Fruit fly (Drosophila melanogaster) whole organism, embryonic: Measurements from ENCODE around the gene CG4278.

ENCODE experiments used
- CG12236 ChIP-seq: fragments of 200-800 bp; sonication (Bioruptor generic); optimal IDR thresholded peaks from 2 replicates; lab custom pipeline; 2016; ENCODE audit warnings: missing biosample characterization, missing genetic modification characterization
- CG13287 ChIP-seq: fragments of 200-800 bp; sonication (Bioruptor generic); IDR thresholded peaks from 2 replicates; pipeline ENCODE4 v1.3.6; 2022; ENCODE audit warnings: missing biosample characterization, missing genetic modification characterization; ENCODE audit not compliant: partially characterized antibody
- CG13424 ChIP-seq: fragments of 200-800 bp; sonication (Bioruptor generic); optimal IDR thresholded peaks from 2 replicates; lab custom pipeline; 2019; ENCODE audit warnings: missing biosample characterization, mild to moderate bottlenecking, missing genetic modification characterization, moderate library complexity
- CG15696 ChIP-seq: fragments of 200-800 bp; sonication (Bioruptor generic); optimal IDR thresholded peaks from 2 replicates; lab custom pipeline; 2019; ENCODE audit warnings: missing biosample characterization, mild to moderate bottlenecking, missing genetic modification characterization, moderate library complexity
- CG18262 ChIP-seq: fragments of 200-800 bp; optimal IDR thresholded peaks from 3 replicates; lab custom pipeline; 2019; ENCODE audit warnings: missing biosample characterization, mild to moderate bottlenecking, missing genetic modification characterization, moderate library complexity
- CG2712 ChIP-seq: fragments of 200-800 bp; optimal IDR thresholded peaks from 3 replicates; lab custom pipeline; 2019; ENCODE audit warnings: missing biosample characterization, mild to moderate bottlenecking, missing genetic modification characterization, moderate library complexity
- CG30020 ChIP-seq: fragments of 200-800 bp; optimal IDR thresholded peaks from 2 replicates; lab custom pipeline; 2019; ENCODE audit warnings: missing biosample characterization, mild to moderate bottlenecking, missing genetic modification characterization, moderate library complexity
- CG3065 ChIP-seq: fragments of 200-800 bp; sonication (Bioruptor generic); optimal IDR thresholded peaks from 2 replicates; lab custom pipeline; 2016; ENCODE audit warnings: missing biosample characterization, missing genetic modification characterization
- CG3995 ChIP-seq: fragments of 200-800 bp; sonication (Bioruptor generic); optimal IDR thresholded peaks from 3 replicates; lab custom pipeline; 2016; ENCODE audit warnings: missing biosample characterization, missing genetic modification characterization
- CG4424 ChIP-seq: fragments of 200-800 bp; sonication (Bioruptor generic); optimal IDR thresholded peaks from 3 replicates; lab custom pipeline; 2016; ENCODE audit warnings: missing biosample characterization, missing genetic modification characterization
- CG7556 ChIP-seq: fragments of 200-800 bp; sonication (Bioruptor generic); optimal IDR thresholded peaks from 2 replicates; lab custom pipeline; 2017; ENCODE audit warnings: missing biosample characterization, mild to moderate bottlenecking, missing genetic modification characterization
- CrebB ChIP-seq: fragments of 200-800 bp; sonication (Bioruptor generic); optimal IDR thresholded peaks from 3 replicates; lab custom pipeline; 2018; ENCODE audit warnings: missing biosample characterization, mild to moderate bottlenecking, missing genetic modification characterization
- Dip3 ChIP-seq: fragments of 200-800 bp; sonication (Bioruptor generic); optimal IDR thresholded peaks from 3 replicates; lab custom pipeline; 2016; ENCODE audit warnings: missing biosample characterization, missing genetic modification characterization
- Eip74EF ChIP-seq, 2 experiments: fragments of 200-800 bp in 1 of 2; fragments of >200 bp in 1 of 2; sonication (Bioruptor generic) in 1 of 2; optimal IDR thresholded peaks; 2 replicates each; lab custom pipeline; 2017 to 2019; ENCODE audit warnings: missing biosample characterization in 2 of 2, missing genetic modification characterization in 2 of 2, mild to moderate bottlenecking in 1 of 2, moderate library complexity in 1 of 2
- Ets65A ChIP-seq: fragments of 200-800 bp; sonication (Bioruptor generic); peaks from one replicate; lab custom pipeline; 2016; ENCODE audit warnings: missing biosample characterization, missing genetic modification characterization
- Fer2 ChIP-seq: fragments of 200-800 bp; sonication (Bioruptor generic); optimal IDR thresholded peaks from 2 replicates; lab custom pipeline; 2018; ENCODE audit warnings: missing biosample characterization, mild to moderate bottlenecking, missing genetic modification characterization, moderate library complexity
- H2.0 ChIP-seq: fragments of 200-800 bp; sonication (Bioruptor generic); IDR thresholded peaks from 2 replicates; pipeline ENCODE4 v1.3.6; 2022; ENCODE audit warnings: missing biosample characterization, missing genetic modification characterization
- HLHmδ ChIP-seq: fragments of 200-800 bp; sonication (Bioruptor generic); optimal IDR thresholded peaks from 2 replicates; lab custom pipeline; 2018; ENCODE audit warnings: missing biosample characterization, mild to moderate bottlenecking, missing genetic modification characterization, moderate library complexity
- MBD-R2 ChIP-seq: fragments of 200-800 bp; sonication (Bioruptor generic); IDR thresholded peaks from 2 replicates; pipeline ENCODE4 v1.3.6; 2022; ENCODE audit warnings: missing biosample characterization, missing genetic modification characterization
- Max ChIP-seq: fragments of 200-800 bp; sonication (Bioruptor generic); optimal IDR thresholded peaks from 2 replicates; lab custom pipeline; 2016; ENCODE audit warnings: missing biosample characterization, mild to moderate bottlenecking, missing genetic modification characterization
- Mrtf ChIP-seq: fragments of 200-800 bp; sonication (Bioruptor generic); IDR thresholded peaks from 3 replicates; pipeline ENCODE4 v1.3.6; 2022; ENCODE audit warnings: missing biosample characterization, missing genetic modification characterization
- PHDP ChIP-seq: fragments of 200-800 bp; sonication (Bioruptor generic); optimal IDR thresholded peaks from 3 replicates; lab custom pipeline; 2018; ENCODE audit warnings: missing biosample characterization, mild to moderate bottlenecking, missing genetic modification characterization, moderate library complexity
- ac ChIP-seq: fragments of 200-800 bp; sonication (Bioruptor generic); optimal IDR thresholded peaks from 3 replicates; lab custom pipeline; 2017; ENCODE audit warnings: missing biosample characterization, mild to moderate bottlenecking, missing genetic modification characterization
- amos ChIP-seq: fragments of 200-800 bp; sonication (Bioruptor generic); IDR thresholded peaks from 2 replicates; pipeline ENCODE4 v1.3.6; 2022; ENCODE audit warnings: missing biosample characterization, missing genetic modification characterization; ENCODE audit not compliant: partially characterized antibody
- bowl ChIP-seq: fragments of 200-800 bp; sonication (Bioruptor generic); IDR thresholded peaks from 2 replicates; pipeline ENCODE4 v1.3.6; 2022; ENCODE audit warnings: missing biosample characterization, missing genetic modification characterization
- br ChIP-seq: fragments of >200 bp; optimal IDR thresholded peaks from 2 replicates; lab custom pipeline; 2017
- cg ChIP-seq: fragments of 200-800 bp; sonication (Bioruptor generic); optimal IDR thresholded peaks from 3 replicates; lab custom pipeline; 2019; ENCODE audit warnings: missing biosample characterization, mild to moderate bottlenecking, missing genetic modification characterization, moderate library complexity
- crp ChIP-seq, 2 experiments: fragments of 200-800 bp; sonication (Bioruptor generic); optimal IDR thresholded peaks; 2 replicates in 1 of 2; 3 replicates in 1 of 2; lab custom pipeline; 2017; ENCODE audit warnings: missing biosample characterization in 2 of 2, missing genetic modification characterization in 2 of 2, mild to moderate bottlenecking in 1 of 2, moderate library complexity in 1 of 2
- da ChIP-seq: fragments of 200-800 bp; sonication (Bioruptor generic); optimal IDR thresholded peaks from 2 replicates; lab custom pipeline; 2016; ENCODE audit warnings: missing biosample characterization, missing genetic modification characterization
- dysf ChIP-seq: fragments of 200-800 bp; sonication (Bioruptor generic); IDR thresholded peaks from 3 replicates; pipeline ENCODE4 v1.3.6; 2022; ENCODE audit warnings: missing biosample characterization, missing genetic modification characterization
- exex ChIP-seq: fragments of 200-800 bp; sonication (Bioruptor generic); optimal IDR thresholded peaks from 4 replicates; lab custom pipeline; 2018; ENCODE audit warnings: missing biosample characterization, mild to moderate bottlenecking, missing genetic modification characterization, moderate library complexity
- gem ChIP-seq: fragments of 200-800 bp; sonication (Bioruptor generic); optimal IDR thresholded peaks from 2 replicates; lab custom pipeline; 2019; ENCODE audit warnings: missing biosample characterization, mild to moderate bottlenecking, missing genetic modification characterization, moderate library complexity
- gfzf ChIP-seq: fragments of 200-800 bp; sonication (Bioruptor generic); optimal IDR thresholded peaks from 2 replicates; lab custom pipeline; 2016; ENCODE audit warnings: missing biosample characterization, mild to moderate bottlenecking, missing genetic modification characterization, moderate library complexity
- ind ChIP-seq: fragments of 200-800 bp; sonication (Bioruptor generic); optimal IDR thresholded peaks from 3 replicates; lab custom pipeline; 2016; ENCODE audit warnings: missing biosample characterization, missing genetic modification characterization
- kay ChIP-seq: fragments of 200-800 bp; sonication (Bioruptor generic); optimal IDR thresholded peaks from 2 replicates; lab custom pipeline; 2016; ENCODE audit warnings: missing biosample characterization, missing genetic modification characterization
- knrl ChIP-seq: fragments of 200-800 bp; sonication (Bioruptor generic); IDR thresholded peaks from 3 replicates; pipeline ENCODE4 v1.3.6; 2022; ENCODE audit warnings: missing biosample characterization, missing genetic modification characterization; ENCODE audit not compliant: partially characterized antibody
- lilli ChIP-seq: fragments of 200-800 bp; sonication (Bioruptor generic); optimal IDR thresholded peaks from 3 replicates; lab custom pipeline; 2016; ENCODE audit warnings: missing biosample characterization, missing genetic modification characterization
- nmo ChIP-seq: fragments of 200-800 bp; sonication (Bioruptor generic); optimal IDR thresholded peaks from 2 replicates; lab custom pipeline; 2018; ENCODE audit warnings: missing biosample characterization, mild to moderate bottlenecking, missing genetic modification characterization, moderate library complexity
- tna ChIP-seq: fragments of 200-800 bp; sonication (Bioruptor generic); IDR thresholded peaks from 2 replicates; pipeline ENCODE4 v1.3.6; 2022; ENCODE audit warnings: missing biosample characterization, missing genetic modification characterization; ENCODE audit not compliant: partially characterized antibody

Gene CG4278

DNA sequence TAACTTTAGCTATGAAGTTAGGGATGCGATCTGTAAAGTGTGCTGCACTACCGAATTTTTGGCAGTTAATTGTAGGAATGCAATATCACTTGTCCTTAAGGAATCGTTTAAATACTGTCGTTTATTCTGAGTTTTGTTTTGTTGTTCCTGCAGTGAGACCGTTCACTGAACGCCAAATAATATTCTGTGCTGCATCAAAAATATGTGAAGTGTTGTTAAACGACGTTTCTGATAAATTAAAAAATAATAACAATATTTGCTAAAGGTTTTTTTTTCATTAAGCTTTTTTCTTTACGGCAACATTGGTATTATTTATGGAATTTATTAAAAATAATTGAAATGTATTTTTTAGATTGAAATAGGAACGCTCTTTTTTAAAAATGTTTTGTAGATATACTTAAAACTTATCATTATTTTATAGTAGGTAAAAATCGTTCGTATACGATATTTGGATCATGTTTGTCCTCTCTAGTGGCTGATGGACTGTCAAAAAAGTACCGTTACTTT, 24.0 kb upstream of the CG4278 start, which contains the start of gene GMF (continued):
- TF ChIP-seq Eip74EF (GFP tag; optimal IDR thresholded peaks at IDR 0.05; lab: Kevin White, UChicago) (peak in 1 of 2 experiments; percentile 0), CG4424 (GFP tag; lab: Kevin White, UChicago) (peak; percentile 48), kay (GFP tag; lab: Kevin White, UChicago) (peak; percentile 79), lilli (GFP tag; lab: Kevin White, UChicago) (peak; percentile 45), tna (GFP tag; lab: Robert Waterston, UW) (no peak), CG13424 (tag; lab: Kevin White, UChicago) (peak; percentile 25), Dip3 (GFP tag; lab: Kevin White, UChicago) (no peak), PHDP (tag; lab: Kevin White, UChicago) (peak; percentile 6), gfzf (GFP tag; lab: Kevin White, UChicago) (peak; percentile 78), HLHmδ (GFP tag; lab: Kevin White, UChicago) (no peak), Ets65A (GFP tag; lab: Kevin White, UChicago) (peak; percentile 84), CrebB (tag; lab: Kevin White, UChicago) (no peak), dysf (GFP tag; lab: Robert Waterston, UW) (no peak), CG30020 (tag; lab: Kevin White, UChicago) (peak; percentile 39), Mrtf (GFP tag; lab: Robert Waterston, UW) (no peak), ind (GFP tag; lab: Kevin White, UChicago) (peak; percentile 8), CG2712 (peak; percentile 68), CG3065 (GFP tag; lab: Kevin White, UChicago) (peak; percentile 5), MBD-R2 (GFP tag; lab: Robert Waterston, UW) (peak; percentile 65), exex (tag; lab: Kevin White, UChicago) (peak; percentile 41), CG18262 (peak; percentile 60), CG12236 (GFP tag; lab: Kevin White, UChicago) (no peak), ac (GFP tag; lab: Kevin White, UChicago) (no peak), br (lab: Kevin White, UChicago) (no peak), CG3995 (peak; percentile 53), Max (GFP tag; lab: Kevin White, UChicago) (peak; percentile 46), nmo (peak; percentile 75), H2.0 (no peak), Fer2 (tag; lab: Kevin White, UChicago) (no peak), knrl (GFP tag; lab: Robert Waterston, UW) (peak; percentile 46; the same call in 2 of the 3 replicates), CG13287 (GFP tag; lab: Robert Waterston, UW) (0 out of 2 replicates have a peak, but pooled peaks have one; percentile 25), gem (tag; lab: Kevin White, UChicago) (peak; percentile 74), amos (GFP tag; lab: Robert Waterston, UW) (no peak; the same call in 1 of the 2 replicates), CG15696 (tag; lab: Kevin White, UChicago) (peak; percentile 46), cg (GFP tag; lab: Kevin White, UChicago) (no peak), bowl (no peak), da (no peak), CG7556 (GFP tag; lab: Kevin White, UChicago) (peak; percentile 30), crp (GFP tag; optimal IDR thresholded peaks at IDR 0.05; lab: Kevin White, UChicago) (peak in 1 of 2 experiments; percentile 21)
